Fruit fly (Drosophila melanogaster) whole organism: ENCODE data around the gene tutl.

Source experiments
- CG8478 ChIP-seq: fragments of >200 bp; optimal IDR thresholded peaks from 2 replicates; lab custom pipeline; 2018; ENCODE audit warnings: inconsistent platforms
- EcR ChIP-seq, 2 experiments: fragments of >200 bp; optimal IDR thresholded peaks; 2 replicates each; lab custom pipeline; 2017; ENCODE audit warnings: missing biosample characterization in 2 of 2, missing genetic modification characterization in 2 of 2, missing genetic modification reagents in 2 of 2
- psq ChIP-seq: fragments of >200 bp; optimal IDR thresholded peaks from 2 replicates; lab custom pipeline; 2017

- TF ChIP-seq psq (no peak), CG8478 (no peak), EcR (GFP tag; optimal IDR thresholded peaks at IDR 0.05; lab: Kevin White, UChicago) (no peak)
These were observed 34.6 kb upstream of the tutl start for dm6 chr2L:4248314-4248713.
